ENCODE assay signal across 3 fruit fly cellular contexts in the genomic region with DNA sequence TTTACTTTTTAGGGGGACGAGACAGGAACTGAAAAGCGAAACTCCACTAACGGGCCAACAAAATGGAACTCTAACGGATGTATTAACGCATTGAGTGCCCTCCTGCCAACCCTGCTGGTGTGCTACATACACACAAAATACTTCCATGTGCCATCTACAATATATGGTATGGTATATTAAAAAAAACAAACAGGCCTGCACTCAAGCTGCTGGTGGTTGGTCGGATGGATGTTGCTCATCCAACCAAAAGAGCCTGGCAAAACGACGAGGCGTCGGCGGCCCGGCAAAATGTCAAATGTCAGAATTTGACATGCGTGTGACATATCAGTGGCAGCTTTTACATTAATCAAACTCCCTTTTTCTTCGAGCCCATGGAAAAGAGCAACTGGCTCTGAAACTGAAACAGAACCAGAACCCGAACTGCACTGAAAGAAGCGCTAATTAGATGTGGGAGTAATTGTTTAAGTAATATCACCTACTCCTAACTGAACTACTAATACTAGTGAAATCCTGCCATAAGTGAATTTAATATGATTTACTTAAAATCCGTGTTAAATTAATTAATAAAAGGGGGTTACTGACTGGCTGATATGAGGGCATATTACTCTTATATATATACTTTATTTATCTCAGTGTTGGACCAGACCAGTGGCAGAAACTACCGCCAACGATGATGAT.
TF ChIP-seq lines count a peak whose summit lies in the region.

No protein-coding gene starts in this region.

- no peak for TF ChIP-seq CTCF in whole organism, embryonic (GFP tag; optimal IDR thresholded peaks at IDR 0.05; lab: Kevin White, UChicago)

TF ChIP-seq in whole organism, embryonic, 481 proteins besides CTCF, POLR2A, EP300 and RAD21 (continues in another document):
- peak; percentile 45; the same call in 1 of the 3 replicates for TF ChIP-seq CG17361 (GFP tag; IDR thresholded peaks at IDR 0.05; lab: Robert Waterston, UW)
- no peak for TF ChIP-seq CG10147 (GFP tag; optimal IDR thresholded peaks at IDR 0.05; lab: Kevin White, UChicago)
- peak; percentile 21 for TF ChIP-seq Spps (tag; optimal IDR thresholded peaks at IDR 0.05; lab: Kevin White, UChicago)
- TF ChIP-seq dmrt11E (tag; optimal IDR thresholded peaks at IDR 0.05; lab: Kevin White, UChicago), result peak; percentile 73
- TF ChIP-seq Ssrp (tag; optimal IDR thresholded peaks at IDR 0.05; lab: Kevin White, UChicago), result peak; percentile 38
- TF ChIP-seq Ptx1 (GFP tag; IDR thresholded peaks at IDR 0.05; lab: Robert Waterston, UW), result 0 out of 2 replicates have a peak, but pooled peaks have one; percentile 9
- TF ChIP-seq Dfd (GFP tag; optimal IDR thresholded peaks at IDR 0.05; lab: Kevin White, UChicago), result no peak
- TF ChIP-seq Meics (GFP tag; optimal IDR thresholded peaks at IDR 0.05; lab: Kevin White, UChicago), result no peak
- TF ChIP-seq nau (GFP tag; optimal IDR thresholded peaks at IDR 0.05; lab: Kevin White, UChicago), result no peak
- no peak for TF ChIP-seq CG7745 (tag; optimal IDR thresholded peaks at IDR 0.05; lab: Kevin White, UChicago)
- TF ChIP-seq abd-A (tag; optimal IDR thresholded peaks at IDR 0.05; lab: Kevin White, UChicago), result no peak
- peak; percentile 30 for TF ChIP-seq gsb-n (tag; optimal IDR thresholded peaks at IDR 0.05; lab: Kevin White, UChicago)
- no peak for TF ChIP-seq zen2 (GFP tag; IDR thresholded peaks at IDR 0.05; lab: Robert Waterston, UW; ENCODE audit: partially characterized antibody)
- no peak for TF ChIP-seq tap (tag; optimal IDR thresholded peaks at IDR 0.05; lab: Kevin White, UChicago)
- TF ChIP-seq Dip3 (GFP tag; optimal IDR thresholded peaks at IDR 0.05; lab: Kevin White, UChicago), result no peak
- TF ChIP-seq CG12104 (GFP tag; optimal IDR thresholded peaks at IDR 0.05; lab: Kevin White, UChicago), result no peak
- no peak for TF ChIP-seq CG12769 (tag; optimal IDR thresholded peaks at IDR 0.05; lab: Kevin White, UChicago)
- no peak for TF ChIP-seq CG17912 (GFP tag; optimal IDR thresholded peaks at IDR 0.05; lab: Kevin White, UChicago)
- TF ChIP-seq salm (tag; optimal IDR thresholded peaks at IDR 0.05; lab: Kevin White, UChicago), result no peak
- no peak for TF ChIP-seq Dad (GFP tag; optimal IDR thresholded peaks at IDR 0.05; lab: Kevin White, UChicago)
- TF ChIP-seq dpn (GFP tag; optimal IDR thresholded peaks at IDR 0.05; lab: Kevin White, UChicago), result no peak
- peak; percentile 59; the same call in 2 of the 3 replicates for TF ChIP-seq zfh1 (GFP tag; IDR thresholded peaks at IDR 0.05; lab: Robert Waterston, UW)
- TF ChIP-seq dmrt99B (tag; optimal IDR thresholded peaks at IDR 0.05; lab: Kevin White, UChicago), result peak; percentile 35
- TF ChIP-seq CG2875 (GFP tag; optimal IDR thresholded peaks at IDR 0.05; lab: Kevin White, UChicago), result no peak
- peak; percentile 54 for TF ChIP-seq CG9727 (GFP tag; optimal IDR thresholded peaks at IDR 0.05; lab: Kevin White, UChicago)
- TF ChIP-seq ci (GFP tag; IDR thresholded peaks at IDR 0.05; lab: Robert Waterston, UW), result no peak
- peak; percentile 49 for TF ChIP-seq phol (tag; optimal IDR thresholded peaks at IDR 0.05; lab: Kevin White, UChicago)
- TF ChIP-seq CG16815 (GFP tag; optimal IDR thresholded peaks at IDR 0.05; lab: Kevin White, UChicago), result peak; percentile 37

TF ChIP-seq in whole organism, prepupa, 60 proteins besides CTCF, POLR2A, EP300 and RAD21:
- TF ChIP-seq Eip78C (GFP tag; lab: Kevin White, UChicago) (peak; percentile 56), svp (GFP tag; lab: Kevin White, UChicago) (peak; percentile 65), Ets96B (tag; optimal IDR thresholded peaks at IDR 0.05; lab: Kevin White, UChicago) (peak; percentile 17), fd85E (GFP tag; optimal IDR thresholded peaks at IDR 0.05; lab: Kevin White, UChicago) (no peak), Sox14 (GFP tag; optimal IDR thresholded peaks at IDR 0.05; lab: Kevin White, UChicago) (no peak), CG3919 (GFP tag; optimal IDR thresholded peaks at IDR 0.05; lab: Kevin White, UChicago) (peak; percentile 11), Gug (GFP tag; IDR thresholded peaks at IDR 0.05; lab: Robert Waterston, UW) (no peak), Met (GFP tag; optimal IDR thresholded peaks at IDR 0.05; lab: Kevin White, UChicago) (peak; percentile 13), CG10631 (GFP tag; optimal IDR thresholded peaks at IDR 0.05; lab: Kevin White, UChicago) (peak; percentile 18), CG3032 (tag; optimal IDR thresholded peaks at IDR 0.05; lab: Kevin White, UChicago) (peak; percentile 2), fd59A (GFP tag; optimal IDR thresholded peaks at IDR 0.05; lab: Kevin White, UChicago) (peak; percentile 14), ss (GFP tag; optimal IDR thresholded peaks at IDR 0.05; lab: Kevin White, UChicago) (peak in 1 of 2 experiments; percentile 7), topi (GFP tag; optimal IDR thresholded peaks at IDR 0.05; lab: Kevin White, UChicago) (no peak)

TF ChIP-seq in whole organism, pupa, 21 proteins besides CTCF, POLR2A, EP300 and RAD21:
- no peak for TF ChIP-seq CG8301 (tag; optimal IDR thresholded peaks at IDR 0.05; lab: Kevin White, UChicago)
- peak; percentile 14 for TF ChIP-seq CG14655 (GFP tag; optimal IDR thresholded peaks at IDR 0.05; lab: Kevin White, UChicago)
- no peak for TF ChIP-seq CG12605 (GFP tag; IDR thresholded peaks at IDR 0.05; lab: Robert Waterston, UW)
- TF ChIP-seq CG17806 (tag; optimal IDR thresholded peaks at IDR 0.05; lab: Kevin White, UChicago), result peak; percentile 30
- TF ChIP-seq Pif1B (GFP tag; optimal IDR thresholded peaks at IDR 0.05; lab: Kevin White, UChicago), result no peak
- TF ChIP-seq gl (tag; optimal IDR thresholded peaks at IDR 0.05; lab: Kevin White, UChicago), result no peak
- no peak for TF ChIP-seq fd96Ca (GFP tag; IDR thresholded peaks at IDR 0.05; lab: Robert Waterston, UW)
- TF ChIP-seq CG34367 (tag; optimal IDR thresholded peaks at IDR 0.05; lab: Kevin White, UChicago), result no peak
- no peak for TF ChIP-seq rn (GFP tag; IDR thresholded peaks at IDR 0.05; lab: Robert Waterston, UW)
- TF ChIP-seq CG9948 (tag; optimal IDR thresholded peaks at IDR 0.05; lab: Kevin White, UChicago), result no peak
- peak; percentile 3 for TF ChIP-seq CG15710 (tag; optimal IDR thresholded peaks at IDR 0.05; lab: Kevin White, UChicago)
- no peak for TF ChIP-seq Ets98B (GFP tag; IDR thresholded peaks at IDR 0.05; lab: Robert Waterston, UW)
- peak; percentile 46 for TF ChIP-seq CG8159 (tag; optimal IDR thresholded peaks at IDR 0.05; lab: Kevin White, UChicago)
- no peak for TF ChIP-seq CG4496 (GFP tag; IDR thresholded peaks at IDR 0.05; lab: Robert Waterston, UW)
- no peak for TF ChIP-seq CG10348 (GFP tag; IDR thresholded peaks at IDR 0.05; lab: Robert Waterston, UW)
- peak; percentile 8 for TF ChIP-seq Pif1A (GFP tag; optimal IDR thresholded peaks at IDR 0.05; lab: Kevin White, UChicago)
TF ChIP-seq in whole organism, pupa: peak in this region for 5.

Comparison
In these comparisons a context has a peak if more than half of its experiments do, and no peak if none do; other contexts are left out.
1. Of the 7 proteins assayed by ChIP-seq in both whole organism, embryonic and whole organism, prepupa: peak only in whole organism, embryonic: Blimp-1 and Sox102F; only in whole organism, prepupa: none; in both: none; in neither: 5.